Worm (Caenorhabditis elegans) whole organism, mixed stage, embryonic: ENCODE data around the gene F57G9.3.
"Not testable (repeated sequence)": the region's sequence is repeated elsewhere in the genome, so short reads cannot be mapped to it uniquely, and the experiment has no call there.

Experiments
- bed-3 ChIP-seq: fragments of 200-800 bp; sonication (Bioruptor generic); optimal IDR thresholded peaks from 3 replicates; lab custom pipeline; 2018; ENCODE audit warnings: mild to moderate bottlenecking, missing genetic modification characterization, moderate library complexity, missing compliant biosample characterization
- blmp-1 ChIP-seq: fragments of 150-350 bp; optimal IDR thresholded peaks from 2 replicates; lab custom pipeline; 2014; ENCODE audit warnings: missing biosample characterization, missing genetic modification characterization
- nhr-12 ChIP-seq: fragments of 150-350 bp; optimal IDR thresholded peaks from 2 replicates; lab custom pipeline; 2014; ENCODE audit warnings: missing biosample characterization, missing genetic modification characterization
- nhr-28 ChIP-seq: fragments of 150-350 bp; optimal IDR thresholded peaks from 2 replicates; lab custom pipeline; 2014; ENCODE audit warnings: missing biosample characterization, missing genetic modification characterization
- unc-62 ChIP-seq: fragments of 150-350 bp; optimal IDR thresholded peaks from 2 replicates; lab custom pipeline; 2014; ENCODE audit warnings: missing biosample characterization, missing genetic modification reagents, missing genetic modification characterization

DNA sequence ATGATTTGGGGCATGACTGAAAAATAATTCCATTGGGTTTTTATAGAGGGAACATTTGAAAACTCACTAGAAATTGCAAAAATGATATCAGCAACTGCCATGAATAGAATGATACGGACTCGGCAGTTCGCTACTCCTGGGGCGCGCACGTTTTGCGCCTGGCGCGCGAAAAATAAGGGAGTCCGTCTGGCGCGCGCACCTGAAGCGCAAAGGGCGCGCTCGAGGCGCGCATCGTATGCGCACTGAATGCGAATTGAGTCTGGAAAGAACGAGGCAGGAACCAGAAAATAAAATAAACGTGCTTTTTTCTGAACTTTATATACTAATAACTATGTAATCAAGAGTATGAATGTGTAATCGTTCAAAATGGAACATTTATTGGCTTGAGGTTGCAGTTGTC is 31.2 kb upstream of the F57G9.3 start, which contains the start of gene Y57A10C.10:
- not testable (repeated sequence) for TF ChIP-seq nhr-12; nhr-28; bed-3 (GFP tag; lab: Kevin White, UChicago); unc-62 (GFP tag; lab: Kevin White, UChicago); blmp-1 (tag; lab: Kevin White, UChicago)
